Worm (Caenorhabditis elegans): ENCODE results near the gene H03G16.7.

DNA sequence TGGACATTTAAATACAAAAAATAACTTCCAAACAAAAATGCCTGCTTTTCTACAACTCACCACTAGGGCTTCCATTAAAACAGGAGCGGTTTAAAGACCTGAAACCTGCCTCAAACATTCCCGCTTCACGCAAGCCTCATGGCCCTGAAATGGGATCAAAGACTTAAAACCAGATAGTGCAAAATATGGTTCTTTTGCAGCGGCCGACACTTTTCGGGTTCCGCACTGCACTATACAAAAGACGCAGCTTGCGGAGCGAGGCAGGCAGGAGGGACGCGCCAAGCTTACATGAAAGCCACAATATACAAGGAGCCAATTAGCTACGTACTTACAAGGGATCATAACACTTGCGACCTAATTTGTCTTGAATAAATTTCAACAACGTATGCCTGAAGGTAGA is 17.7 kb upstream of the H03G16.7 start:
- TF ChIP-seq hnd-1 (tag; optimal IDR thresholded peaks at IDR 0.05) (no peak), ama-1 (optimal IDR thresholded peaks at IDR 0.05) (no peak), ets-7 (tag; optimal IDR thresholded peaks at IDR 0.05) (no peak), aly-1 (tag; optimal IDR thresholded peaks at IDR 0.05) (no peak), flt-1 (GFP tag; IDR thresholded peaks at IDR 0.05) (no peak), scrt-1 (GFP tag; IDR thresholded peaks at IDR 0.05) (no peak), tra-4 (tag; optimal IDR thresholded peaks at IDR 0.05) (no peak), pes-1 (GFP tag; IDR thresholded peaks at IDR 0.05) (no peak)
